Fruit fly (Drosophila melanogaster) whole organism, adult: ENCODE results near the gene Acp65Aa.

Source experiments
- CG12768 ChIP-seq: fragments of 200-800 bp; sonication (Bioruptor generic); optimal IDR thresholded peaks from 2 replicates; lab custom pipeline; 2017; ENCODE audit warnings: missing biosample characterization, missing genetic modification characterization, mild to moderate bottlenecking, moderate library complexity, missing genetic modification reagents
- CG14711 ChIP-seq: fragments of 200-800 bp; sonication (Bioruptor generic); optimal IDR thresholded peaks from 2 replicates; lab custom pipeline; 2018; ENCODE audit warnings: missing biosample characterization, mild to moderate bottlenecking, missing genetic modification characterization, moderate library complexity
- CG5204 ChIP-seq: fragments of 200-800 bp; sonication (Bioruptor generic); optimal IDR thresholded peaks from 2 replicates; lab custom pipeline; 2016; ENCODE audit warnings: missing biosample characterization, missing genetic modification characterization
- Mnt ChIP-seq: fragments of 200-800 bp; sonication (Bioruptor generic); optimal IDR thresholded peaks from 2 replicates; lab custom pipeline; 2016; ENCODE audit warnings: missing biosample characterization, mild to moderate bottlenecking, missing genetic modification characterization
- kay ChIP-seq: fragments of 200-800 bp; sonication (Bioruptor generic); peaks from one replicate; lab custom pipeline; 2016; ENCODE audit warnings: missing biosample characterization, missing genetic modification characterization, borderline replicate concordance
- ovo ChIP-seq: fragments of 200-800 bp; sonication (Bioruptor generic); optimal IDR thresholded peaks from 2 replicates; lab custom pipeline; 2016; ENCODE audit warnings: missing biosample characterization, missing genetic modification characterization
- pad ChIP-seq: fragments of 200-800 bp; sonication (Bioruptor generic); optimal IDR thresholded peaks from 3 replicates; lab custom pipeline; 2017; ENCODE audit warnings: missing biosample characterization, missing genetic modification characterization, mild to moderate bottlenecking, moderate library complexity, missing genetic modification reagents
- toe ChIP-seq: fragments of 200-800 bp; sonication (Bioruptor generic); optimal IDR thresholded peaks from 2 replicates; lab custom pipeline; 2016; ENCODE audit warnings: missing biosample characterization, missing genetic modification characterization

DNA sequence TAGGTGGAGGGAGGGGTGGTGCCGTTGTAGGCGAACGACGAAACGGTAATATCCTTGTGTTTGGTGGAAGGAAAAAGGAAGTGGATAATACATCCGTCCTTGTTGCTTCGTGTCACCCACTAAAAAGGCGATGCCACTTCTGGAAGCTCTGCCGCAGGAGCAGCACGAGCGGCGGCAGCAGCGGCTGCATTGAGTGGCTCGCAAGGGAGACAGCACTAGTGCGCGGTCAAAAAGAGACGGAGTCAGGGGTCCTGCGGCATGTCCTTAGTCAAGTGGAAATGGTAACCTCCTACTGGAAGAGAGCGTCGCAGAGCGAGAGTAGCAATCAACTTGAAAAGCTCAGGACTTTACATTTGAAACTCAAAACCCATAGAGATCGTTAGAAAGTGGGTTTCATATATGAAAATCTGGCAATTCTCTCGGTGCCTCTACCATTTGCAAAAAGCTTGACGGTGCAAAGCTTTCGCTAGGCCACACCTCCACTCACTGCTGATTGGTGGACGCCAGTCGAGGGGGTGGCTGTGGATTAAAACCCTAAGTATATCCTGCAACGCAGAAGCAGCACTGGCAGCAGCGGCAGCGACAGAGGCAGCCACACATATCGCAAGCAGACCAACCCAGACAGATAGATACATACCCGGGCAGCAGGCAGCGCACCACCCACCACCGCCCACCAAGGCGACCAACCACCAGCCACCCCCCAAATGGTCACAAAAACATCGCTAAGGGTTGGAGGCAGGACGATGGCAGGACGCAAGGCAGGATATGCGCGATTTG, 41.7 kb downstream of the Acp65Aa start:
- no peak for TF ChIP-seq kay (GFP tag; lab: Kevin White, UChicago)
- TF ChIP-seq toe (GFP tag; lab: Kevin White, UChicago), result no peak
- TF ChIP-seq CG14711 (tag; lab: Kevin White, UChicago), result no peak
- no peak for TF ChIP-seq Mnt
- no peak for TF ChIP-seq CG5204 (GFP tag; lab: Kevin White, UChicago)
- TF ChIP-seq CG12768 (GFP tag; lab: Kevin White, UChicago), result no peak
- TF ChIP-seq ovo (GFP tag; lab: Kevin White, UChicago), result no peak
- no peak for TF ChIP-seq pad
